Worm (Caenorhabditis elegans) whole organism, L4/young adult: ENCODE data around the gene del-1.

Experiments
- dao-5 ChIP-seq: sonication (generic microtip); optimal IDR thresholded peaks from 2 replicates; lab custom pipeline; 2016; ENCODE audit warnings: missing genotype, missing genetic modification characterization, moderate library complexity, missing compliant biosample characterization
- him-1 ChIP-seq: sonication (generic microtip); optimal IDR thresholded peaks from 2 replicates; lab custom pipeline; 2016; ENCODE audit warnings: missing genotype, missing genetic modification reagents, missing genetic modification characterization, missing compliant biosample characterization

- no peak for TF ChIP-seq him-1 (tag; lab: Kevin White, UChicago)
- no peak for TF ChIP-seq dao-5 (tag; lab: Kevin White, UChicago)
Measured at ce11 chrX:14263473-14263872, 4.4 kb upstream of the del-1 start, which contains the start of gene E02H4.8.
